Fruit fly (Drosophila melanogaster): Measurements from ENCODE around the gene CG33725.

Gene CG33725

dm6 chr3L:12533392-12534070 is 51.1 kb downstream of the CG33725 start, which contains the start of the genes Tsf2 and CG34242 (continued):
- TF ChIP-seq jumu (GFP tag; optimal IDR thresholded peaks at IDR 0.05) (peak; percentile 8), CG10979 (tag; optimal IDR thresholded peaks at IDR 0.05) (peak; percentile 85), CG14667 (GFP tag; IDR thresholded peaks at IDR 0.05) (peak; percentile 97), CG13775 (GFP tag; optimal IDR thresholded peaks at IDR 0.05) (peak; percentile 32), insv (GFP tag; optimal IDR thresholded peaks at IDR 0.05) (no peak), BEAF-32 (GFP tag; optimal IDR thresholded peaks at IDR 0.05) (no peak), Neu2 (GFP tag; optimal IDR thresholded peaks at IDR 0.05; ENCODE audit: borderline replicate concordance) (no peak), ro (GFP tag; IDR thresholded peaks at IDR 0.05) (peak; percentile 89), al (GFP tag; IDR thresholded peaks at IDR 0.05) (peak; percentile 79), CG6813 (GFP tag; optimal IDR thresholded peaks at IDR 0.05) (no peak), slou (GFP tag; optimal IDR thresholded peaks at IDR 0.05) (no peak), CG17612 (GFP tag; IDR thresholded peaks at IDR 0.05) (peak; percentile 55), CG6854 (GFP tag; optimal IDR thresholded peaks at IDR 0.05) (no peak), CG1603 (tag; optimal IDR thresholded peaks at IDR 0.05) (no peak), Ets65A (GFP tag) (no peak), CrebB (tag; optimal IDR thresholded peaks at IDR 0.05) (no peak), Hand (GFP tag; optimal IDR thresholded peaks at IDR 0.05) (no peak), abd-A (tag; optimal IDR thresholded peaks at IDR 0.05) (no peak), HLH3B (GFP tag; IDR thresholded peaks at IDR 0.05) (peak; percentile 93), CG6654 (GFP tag; optimal IDR thresholded peaks at IDR 0.05) (peak; percentile 49), sob (GFP tag; IDR thresholded peaks at IDR 0.05) (peak; percentile 94), Scr (GFP tag; IDR thresholded peaks at IDR 0.05; ENCODE audit: partially characterized antibody) (no peak; the same call in 1 of the 2 replicates), eyg (GFP tag; optimal IDR thresholded peaks at IDR 0.05) (no peak), BtbVII (GFP tag; optimal IDR thresholded peaks at IDR 0.05) (peak; percentile 68), Med (GFP tag) (peak; percentile 72), Xrp1 (GFP tag; IDR thresholded peaks at IDR 0.05) (peak; percentile 97), btn (GFP tag; optimal IDR thresholded peaks at IDR 0.05) (no peak), CG31388 (GFP tag; optimal IDR thresholded peaks at IDR 0.05) (peak; percentile 81), CG8290 (GFP tag; optimal IDR thresholded peaks at IDR 0.05) (no peak), CG8290 (tag; optimal IDR thresholded peaks at IDR 0.05) (no peak), br (optimal IDR thresholded peaks at IDR 0.05) (no peak), CG33557 (GFP tag; optimal IDR thresholded peaks at IDR 0.05) (no peak), sisA (GFP tag; IDR thresholded peaks at IDR 0.05) (peak; percentile 96), Camta (GFP tag; optimal IDR thresholded peaks at IDR 0.05) (no peak), az2 (GFP tag; optimal IDR thresholded peaks at IDR 0.05) (no peak), CG1832 (GFP tag; optimal IDR thresholded peaks at IDR 0.05) (no peak), CG31224 (GFP tag; IDR thresholded peaks at IDR 0.05) (peak; percentile 67), CG15479 (GFP tag; optimal IDR thresholded peaks at IDR 0.05) (no peak), ttk (GFP tag; IDR thresholded peaks at IDR 0.05) (peak; percentile 96), vfl (GFP tag; optimal IDR thresholded peaks at IDR 0.05) (no peak), Usf (GFP tag; optimal IDR thresholded peaks at IDR 0.05) (no peak), sr (GFP tag; IDR thresholded peaks at IDR 0.05) (peak; percentile 27; the same call in 1 of the 3 replicates), Opbp (GFP tag; IDR thresholded peaks at IDR 0.05; ENCODE audit: partially characterized antibody) (no peak), Mrtf (GFP tag; IDR thresholded peaks at IDR 0.05) (peak; percentile 87; the same call in 2 of the 3 replicates), MESR4 (GFP tag; optimal IDR thresholded peaks at IDR 0.05) (peak; percentile 52), emc (GFP tag; optimal IDR thresholded peaks at IDR 0.05) (no peak), CG11504 (tag; optimal IDR thresholded peaks at IDR 0.05) (peak; percentile 91), Hmr (GFP tag; optimal IDR thresholded peaks at IDR 0.05) (no peak), Hey (tag; optimal IDR thresholded peaks at IDR 0.05) (no peak), CG11456 (GFP tag; IDR thresholded peaks at IDR 0.05) (peak; percentile 94), CG9437 (GFP tag; optimal IDR thresholded peaks at IDR 0.05) (peak; percentile 34)
